Fruit fly (Drosophila melanogaster) whole organism, embryonic: ENCODE measurements around the gene CG46462.
A peak's percentile ranks its signal among the peaks of the same experiment; 100 is the strongest.

Source experiments
- Abd-B ChIP-seq: fragments of 200-800 bp; sonication (Bioruptor generic); optimal IDR thresholded peaks from 2 replicates; lab custom pipeline; 2018; ENCODE audit warnings: missing biosample characterization, mild to moderate bottlenecking, missing genetic modification characterization, moderate library complexity
- CG15011 ChIP-seq: fragments of 200-800 bp; sonication (Bioruptor generic); optimal IDR thresholded peaks from 3 replicates; lab custom pipeline; 2018; ENCODE audit warnings: missing biosample characterization, mild to moderate bottlenecking, missing genetic modification characterization
- CG15601 ChIP-seq: fragments of 200-800 bp; sonication (Bioruptor generic); optimal IDR thresholded peaks from 3 replicates; lab custom pipeline; 2019; ENCODE audit warnings: missing biosample characterization, mild to moderate bottlenecking, missing genetic modification characterization, moderate library complexity
- CG1602 ChIP-seq: fragments of 200-800 bp; sonication (Bioruptor generic); optimal IDR thresholded peaks from 3 replicates; lab custom pipeline; 2016; ENCODE audit warnings: missing biosample characterization, missing genetic modification characterization
- CG18599 ChIP-seq: fragments of 200-800 bp; sonication (Bioruptor generic); optimal IDR thresholded peaks from 3 replicates; lab custom pipeline; 2017; ENCODE audit warnings: missing biosample characterization, missing genetic modification characterization, mild to moderate bottlenecking, moderate library complexity, missing genetic modification reagents
- D ChIP-seq, 2 experiments: fragments of 200-800 bp in 1 of 2; fragments of >200 bp in 1 of 2; sonication (Bioruptor generic) in 1 of 2; optimal IDR thresholded peaks; 2 replicates in 1 of 2; 3 replicates in 1 of 2; lab custom pipeline; 2017; ENCODE audit warnings: mild to moderate bottlenecking in 1 of 2, missing biosample characterization in 1 of 2, missing genetic modification characterization in 1 of 2, missing genetic modification reagents in 1 of 2
- HLH4C ChIP-seq: fragments of 200-800 bp; sonication (Bioruptor generic); IDR thresholded peaks from 3 replicates; pipeline ENCODE4 v1.3.6; 2022; ENCODE audit warnings: missing biosample characterization, missing genetic modification characterization; ENCODE audit not compliant: partially characterized antibody
- Lpt ChIP-seq: fragments of >200 bp; optimal IDR thresholded peaks from 2 replicates; lab custom pipeline; 2018; ENCODE audit warnings: missing biosample characterization, missing genetic modification characterization
- Mad ChIP-seq: fragments of 200-800 bp; sonication (Bioruptor generic); optimal IDR thresholded peaks from 2 replicates; lab custom pipeline; 2016; ENCODE audit warnings: missing biosample characterization, missing genetic modification characterization
- Stat92E ChIP-seq, 3 experiments: fragments of >200 bp in 2 of 3; fragments of 200-800 bp in 1 of 3; sonication (Bioruptor generic) in 1 of 3; optimal IDR thresholded peaks; 2 replicates each; lab custom pipeline; 2017 to 2019; ENCODE audit warnings: missing biosample characterization in 3 of 3, missing genetic modification characterization in 3 of 3, mild to moderate bottlenecking in 1 of 3, moderate library complexity in 1 of 3
- cato ChIP-seq: fragments of 200-800 bp; sonication (Bioruptor generic); optimal IDR thresholded peaks from 2 replicates; lab custom pipeline; 2016; ENCODE audit warnings: missing biosample characterization, missing genetic modification characterization, borderline replicate concordance
- sim ChIP-seq: fragments of 200-800 bp; sonication (Bioruptor generic); IDR thresholded peaks from 2 replicates; pipeline ENCODE4 v1.3.6; 2022; ENCODE audit warnings: missing biosample characterization, missing genetic modification characterization

DNA sequence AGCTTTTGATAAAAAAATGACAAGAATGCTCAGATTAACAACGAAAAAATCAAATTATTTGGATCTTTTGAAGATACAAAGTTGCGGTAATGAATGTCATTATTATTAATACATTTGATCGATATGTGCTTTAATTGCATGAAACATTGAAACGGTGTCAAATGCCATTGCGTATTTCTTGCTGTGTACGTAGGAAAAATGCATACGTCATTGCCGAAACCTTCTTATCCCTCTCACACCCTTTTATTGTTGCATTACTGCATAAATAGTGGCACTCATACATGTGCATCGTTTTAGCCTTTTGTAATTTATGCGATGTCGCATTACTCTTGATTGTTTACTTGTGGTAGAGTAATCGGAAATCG is 23.8 kb upstream of the CG46462 start:
- no peak for TF ChIP-seq cato (GFP tag; lab: Kevin White, UChicago)
- TF ChIP-seq CG15601 (tag; lab: Kevin White, UChicago) = no peak
- TF ChIP-seq sim (GFP tag; lab: Robert Waterston, UW) = no peak
- TF ChIP-seq HLH4C = no peak
- TF ChIP-seq Abd-B = no peak
- no peak for TF ChIP-seq CG15011 (GFP tag; lab: Kevin White, UChicago)
- no peak for TF ChIP-seq Stat92E (GFP tag; optimal IDR thresholded peaks at IDR 0.05; lab: Kevin White, UChicago)
- TF ChIP-seq Lpt = no peak
- no peak for TF ChIP-seq D (optimal IDR thresholded peaks at IDR 0.05; lab: Kevin White, UChicago)
- TF ChIP-seq D (GFP tag; optimal IDR thresholded peaks at IDR 0.05; lab: Kevin White, UChicago) = peak; percentile 18
- TF ChIP-seq CG1602 (GFP tag; lab: Kevin White, UChicago) = no peak
- TF ChIP-seq Mad = no peak
- TF ChIP-seq CG18599 (GFP tag; lab: Kevin White, UChicago) = no peak
